Worm (Caenorhabditis elegans): ENCODE results near the gene prdx-6.

DNA sequence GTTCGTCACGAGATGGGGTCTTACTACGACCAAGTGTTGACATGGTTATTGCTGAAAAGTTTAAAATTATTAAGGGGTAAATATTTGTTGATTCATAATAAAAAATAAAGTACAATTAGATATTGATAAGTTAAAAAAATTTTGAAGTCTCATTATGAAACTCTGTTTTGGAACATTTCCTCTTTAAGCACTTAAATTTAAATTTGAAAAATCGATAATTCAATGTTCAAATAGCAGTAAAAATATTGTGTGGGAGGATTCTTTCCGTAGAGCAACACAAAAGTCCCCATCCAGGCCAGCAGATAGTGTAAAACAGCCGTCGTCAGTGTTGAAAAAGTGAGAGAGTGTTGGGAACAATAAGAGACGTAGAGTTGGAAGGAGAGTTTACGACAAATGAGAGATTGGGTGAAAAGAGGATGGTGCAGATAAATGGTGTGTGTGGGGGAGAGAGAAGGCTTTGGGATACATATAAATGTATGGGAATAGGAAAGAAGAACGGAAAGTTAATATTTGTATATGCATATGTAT lies 45.9 kb downstream of the prdx-6 start, which contains the start of gene pat-6:
- TF ChIP-seq lin-39 (tag; optimal IDR thresholded peaks at IDR 0.05): no peak
- TF ChIP-seq nhr-11 (tag; optimal IDR thresholded peaks at IDR 0.05): no peak

Measured in whole organism, L3 larva.